Worm (Caenorhabditis elegans) whole organism, early embryonic: Measurements from ENCODE around the gene T10H9.1.

Experiments
- B0310.2 ChIP-seq: sonication (generic microtip); optimal IDR thresholded peaks from 2 replicates; lab custom pipeline; 2016; ENCODE audit warnings: mild to moderate bottlenecking, missing genetic modification characterization, missing compliant biosample characterization
- F13C5.2 ChIP-seq: sonication (generic microtip); optimal IDR thresholded peaks from 2 replicates; lab custom pipeline; 2017; ENCODE audit warnings: mild to moderate bottlenecking, missing genetic modification characterization, inconsistent platforms, missing compliant biosample characterization
- aly-1 ChIP-seq: sonication (generic microtip); optimal IDR thresholded peaks from 2 replicates; lab custom pipeline; 2016; ENCODE audit warnings: missing genetic modification characterization, missing compliant biosample characterization
- ama-1 ChIP-seq: fragments of 150-350 bp; optimal IDR thresholded peaks from 2 replicates; lab custom pipeline; 2014
- ceh-13 ChIP-seq: fragments of 200-800 bp; sonication (Bioruptor generic); optimal IDR thresholded peaks from 2 replicates; lab custom pipeline; 2018; ENCODE audit warnings: mild to moderate bottlenecking, missing genetic modification characterization, missing compliant biosample characterization
- ceh-36 ChIP-seq: sonication (generic microtip); optimal IDR thresholded peaks from 2 replicates; lab custom pipeline; 2016; ENCODE audit warnings: missing genetic modification characterization, inconsistent platforms, missing compliant biosample characterization
- ets-7 ChIP-seq: sonication (generic microtip); optimal IDR thresholded peaks from 2 replicates; lab custom pipeline; 2016; ENCODE audit warnings: missing genotype, missing genetic modification characterization, missing compliant biosample characterization
- flt-1 ChIP-seq: fragments of 200-800 bp; sonication (Bioruptor generic); IDR thresholded peaks from 2 replicates; pipeline ENCODE4 v1.3.6; 2022; ENCODE audit warnings: missing genetic modification characterization, missing compliant biosample characterization
- hmbx-1 ChIP-seq: sonication (generic microtip); optimal IDR thresholded peaks from 2 replicates; lab custom pipeline; 2016; ENCODE audit warnings: mild to moderate bottlenecking, missing genetic modification characterization, missing compliant biosample characterization
- hmg-4 ChIP-seq: fragments of 200-800 bp; sonication (Bioruptor generic); optimal IDR thresholded peaks from 2 replicates; lab custom pipeline; 2018; ENCODE audit warnings: mild to moderate bottlenecking, missing genetic modification characterization, missing compliant biosample characterization
- hnd-1 ChIP-seq: sonication (generic microtip); optimal IDR thresholded peaks from 2 replicates; lab custom pipeline; 2016; ENCODE audit warnings: missing genetic modification characterization, missing compliant biosample characterization
- pes-1 ChIP-seq: fragments of 200-800 bp; sonication (Bioruptor generic); IDR thresholded peaks from 2 replicates; pipeline ENCODE4 v1.3.6; 2022; ENCODE audit warnings: missing genetic modification reagents, missing genetic modification characterization, missing compliant biosample characterization
- scrt-1 ChIP-seq: fragments of 200-800 bp; sonication (Bioruptor generic); IDR thresholded peaks from 2 replicates; pipeline ENCODE4 v1.3.6; 2022; ENCODE audit warnings: missing genetic modification characterization, missing compliant biosample characterization
- sea-1 ChIP-seq: fragments of 200-800 bp; sonication (Bioruptor generic); conservative IDR thresholded peaks from 2 replicates; pipeline ENCODE4 v1.3.6; 2022; ENCODE audit warnings: missing genetic modification characterization, missing compliant biosample characterization
- tbx-11 ChIP-seq: fragments of 200-800 bp; sonication (Bioruptor generic); IDR thresholded peaks from 2 replicates; pipeline ENCODE4 v1.3.6; 2022; ENCODE audit warnings: missing genetic modification characterization, missing compliant biosample characterization
- tbx-37 ChIP-seq: fragments of 200-800 bp; sonication (Bioruptor generic); conservative IDR thresholded peaks from 2 replicates; pipeline ENCODE4 v1.3.6; 2022; ENCODE audit warnings: missing genetic modification reagents, missing genetic modification characterization, missing compliant biosample characterization
- tra-4 ChIP-seq: sonication (generic microtip); optimal IDR thresholded peaks from 2 replicates; lab custom pipeline; 2017; ENCODE audit warnings: missing genetic modification characterization, missing compliant biosample characterization

T10H9.1 gene

ce11 chrV:6649317-6649716 is at the start of gene T10H9.1:
Gene T10H9.1 (plus strand): TSS chrV:6649617.
- TF ChIP-seq hnd-1 (tag; lab: Kevin White, UChicago) (no peak), hmg-4 (no peak), ama-1 (no peak), sea-1 (GFP tag; lab: Robert Waterston, UW) (no peak), F13C5.2 (tag; lab: Kevin White, UChicago) (no peak)

ce11 chrV:6602556-6603062 is 46.8 kb upstream of the T10H9.1 start, which contains the start of gene ZK1055.6:
Gene ZK1055.6 (minus strand): TSS chrV:6602606.
- no peak for TF ChIP-seq F13C5.2 (tag; lab: Kevin White, UChicago)
- TF ChIP-seq scrt-1, result no peak
- TF ChIP-seq tbx-37, result no peak
- TF ChIP-seq tbx-11 (GFP tag; lab: Robert Waterston, UW), result no peak
- no peak for TF ChIP-seq hnd-1 (tag; lab: Kevin White, UChicago)
- no peak for TF ChIP-seq ets-7 (tag; lab: Kevin White, UChicago)
- TF ChIP-seq ceh-13 (GFP tag; lab: Kevin White, UChicago), result no peak
- no peak for TF ChIP-seq flt-1 (GFP tag; lab: Robert Waterston, UW)
- TF ChIP-seq hmbx-1 (tag; lab: Kevin White, UChicago), result no peak
- TF ChIP-seq sea-1 (GFP tag; lab: Robert Waterston, UW), result no peak
- no peak for TF ChIP-seq B0310.2
- no peak for TF ChIP-seq pes-1 (GFP tag; lab: Robert Waterston, UW)
- no peak for TF ChIP-seq ama-1
- TF ChIP-seq aly-1 (tag; lab: Kevin White, UChicago), result no peak
- TF ChIP-seq hmg-4, result no peak
- TF ChIP-seq tra-4 (tag; lab: Kevin White, UChicago), result no peak
- no peak for TF ChIP-seq ceh-36

DNA sequence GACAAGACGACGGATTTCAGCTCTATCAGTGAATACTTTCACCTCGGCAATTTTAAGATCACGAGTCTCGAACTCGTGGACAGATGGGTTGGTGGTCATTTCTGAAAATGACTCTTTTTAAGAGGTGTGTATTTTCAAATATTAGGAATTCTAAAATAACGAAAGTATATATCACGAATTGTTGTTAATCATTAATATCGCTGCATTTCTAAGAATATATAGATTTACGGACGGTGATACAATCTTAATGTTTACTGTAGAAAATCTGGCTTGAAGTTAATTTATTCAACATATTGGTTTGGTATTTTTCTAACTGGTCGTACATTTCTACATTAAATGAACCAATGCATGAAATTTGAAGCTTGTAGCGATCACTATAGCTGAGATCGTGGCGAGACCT is 44.1 kb upstream of the T10H9.1 start, which contains the start of gene ZK1055.7:
ZK1055.7 (minus strand) TSS at position 101 of the 400 bp plus-strand sequence.
- TF ChIP-seq tbx-37 (no peak), F13C5.2 (tag; lab: Kevin White, UChicago) (no peak), hmbx-1 (tag; lab: Kevin White, UChicago) (no peak), tbx-11 (GFP tag; lab: Robert Waterston, UW) (no peak), hnd-1 (tag; lab: Kevin White, UChicago) (no peak), B0310.2 (no peak)

- no peak for TF ChIP-seq tbx-37
Observed at ce11 chrV:6606197-6606596, 43.2 kb upstream of the T10H9.1 start.

ce11 chrV:6611058-6611457 is 38.4 kb upstream of the T10H9.1 start, which contains the start of gene gon-14:
Gene gon-14 (minus strand): TSS chrV:6611158.
- TF ChIP-seq tbx-37, result no peak
- no peak for TF ChIP-seq B0310.2
- no peak for TF ChIP-seq sea-1 (GFP tag; lab: Robert Waterston, UW)
- TF ChIP-seq hnd-1 (tag; lab: Kevin White, UChicago), result no peak
- no peak for TF ChIP-seq tbx-11 (GFP tag; lab: Robert Waterston, UW)
- TF ChIP-seq flt-1 (GFP tag; lab: Robert Waterston, UW), result no peak
- no peak for TF ChIP-seq ceh-36
- TF ChIP-seq ets-7 (tag; lab: Kevin White, UChicago), result no peak

DNA sequence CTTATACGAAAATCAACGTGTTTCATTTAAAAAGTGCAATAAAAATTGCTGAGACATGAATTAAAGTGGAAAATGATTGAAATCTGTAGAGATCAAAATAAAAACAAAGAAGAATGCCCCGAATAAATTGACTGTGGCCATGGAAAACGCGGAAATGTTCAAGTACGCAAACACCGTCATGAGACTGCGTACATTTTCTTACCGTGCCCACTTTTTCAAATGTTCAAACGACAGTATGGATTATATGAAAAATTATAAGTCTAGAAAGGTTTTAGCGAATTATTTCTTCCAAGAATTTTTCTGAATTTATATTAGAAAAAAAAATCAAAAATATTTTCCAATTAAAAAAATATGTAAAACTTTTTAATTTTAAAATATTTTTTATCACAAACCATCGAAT is 37.9 kb upstream of the T10H9.1 start:
- TF ChIP-seq ceh-36 (no peak), tra-4 (tag; lab: Kevin White, UChicago) (no peak), aly-1 (tag; lab: Kevin White, UChicago) (no peak), tbx-37 (no peak), ceh-13 (GFP tag; lab: Kevin White, UChicago) (no peak), tbx-11 (GFP tag; lab: Robert Waterston, UW) (no peak), hnd-1 (tag; lab: Kevin White, UChicago) (no peak), ets-7 (tag; lab: Kevin White, UChicago) (no peak), ama-1 (no peak), hmg-4 (no peak), F13C5.2 (tag; lab: Kevin White, UChicago) (no peak), B0310.2 (no peak), sea-1 (GFP tag; lab: Robert Waterston, UW) (no peak), hmbx-1 (tag; lab: Kevin White, UChicago) (no peak), flt-1 (GFP tag; lab: Robert Waterston, UW) (no peak), pes-1 (GFP tag; lab: Robert Waterston, UW) (no peak), scrt-1 (no peak)

DNA sequence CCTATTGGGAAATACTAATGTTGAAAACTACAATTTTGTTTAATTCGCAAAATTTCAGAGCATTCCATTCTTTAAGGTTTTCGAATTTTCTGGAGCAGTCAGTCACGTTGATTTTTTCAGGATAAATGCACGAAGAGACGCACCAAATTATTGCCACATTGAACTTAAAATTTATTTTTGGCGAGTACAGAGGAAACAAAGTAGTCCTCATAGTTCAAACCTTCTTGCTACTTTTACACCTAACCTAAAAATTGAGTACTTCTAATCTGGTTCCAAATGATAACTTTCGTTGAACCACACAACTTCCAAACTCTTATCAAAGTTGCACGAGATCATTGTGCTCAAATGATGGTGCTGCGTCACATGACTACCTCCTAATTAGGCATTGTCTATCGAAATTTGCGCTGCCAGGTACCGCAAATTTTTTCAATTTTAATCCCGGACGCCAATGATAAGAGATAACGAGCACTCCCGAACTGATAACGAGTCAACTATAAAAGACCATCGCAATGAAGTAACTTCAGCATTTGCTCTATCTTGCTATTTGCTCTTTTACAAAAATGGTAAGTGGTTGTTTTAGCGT is 35.2 kb upstream of the T10H9.1 start, which contains the start of gene cpr-4:
cpr-4 (plus strand) TSS at position 523 of the 583 bp plus-strand sequence.
- TF ChIP-seq pes-1 (GFP tag; lab: Robert Waterston, UW) (no peak), hmg-4 (no peak), B0310.2 (no peak), hnd-1 (tag; lab: Kevin White, UChicago) (no peak), F13C5.2 (tag; lab: Kevin White, UChicago) (no peak), tbx-37 (no peak), flt-1 (GFP tag; lab: Robert Waterston, UW) (no peak)

DNA sequence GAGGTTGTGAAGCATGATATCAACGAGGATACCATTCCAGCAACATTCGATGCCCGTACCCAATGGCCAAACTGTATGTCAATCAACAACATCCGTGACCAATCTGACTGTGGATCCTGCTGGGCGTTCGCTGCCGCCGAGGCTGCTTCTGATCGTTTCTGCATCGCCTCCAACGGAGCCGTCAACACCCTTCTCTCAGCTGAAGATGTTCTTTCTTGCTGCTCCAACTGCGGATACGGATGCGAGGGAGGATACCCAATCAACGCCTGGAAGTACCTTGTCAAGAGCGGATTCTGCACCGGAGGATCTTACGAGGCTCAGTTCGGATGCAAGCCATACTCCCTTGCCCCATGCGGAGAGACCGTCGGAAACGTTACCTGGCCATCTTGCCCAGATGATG is 34.4 kb upstream of the T10H9.1 start:
- TF ChIP-seq tra-4 (tag; lab: Kevin White, UChicago) (no peak), ceh-36 (no peak), ama-1 (no peak), hmg-4 (no peak), ceh-13 (GFP tag; lab: Kevin White, UChicago) (no peak), ets-7 (tag; lab: Kevin White, UChicago) (no peak), hmbx-1 (tag; lab: Kevin White, UChicago) (no peak), flt-1 (GFP tag; lab: Robert Waterston, UW) (no peak), scrt-1 (no peak)
